Worm (Caenorhabditis elegans) whole organism, L3 larva: ENCODE measurements around the gene C09H10.9.

ENCODE experiments used
- ceh-82 ChIP-seq: fragments of 150-350 bp; optimal IDR thresholded peaks from 2 replicates; lab custom pipeline; 2014; ENCODE audit warnings: missing biosample characterization, missing genetic modification characterization
- jun-1 ChIP-seq: fragments of 150-350 bp; optimal IDR thresholded peaks from 2 replicates; lab custom pipeline; 2014; ENCODE audit warnings: missing biosample characterization, missing genetic modification reagents, missing genetic modification characterization
- nhr-11 ChIP-seq: fragments of 150-350 bp; optimal IDR thresholded peaks from 2 replicates; lab custom pipeline; 2014; ENCODE audit warnings: missing biosample characterization, missing genetic modification characterization
- nhr-25 ChIP-seq: sonication (generic microtip); optimal IDR thresholded peaks from 2 replicates; lab custom pipeline; 2017; ENCODE audit warnings: missing biosample characterization, missing genetic modification characterization
- nhr-77 ChIP-seq: fragments of 150-350 bp; optimal IDR thresholded peaks from 2 replicates; lab custom pipeline; 2014; ENCODE audit warnings: missing biosample characterization, missing genetic modification characterization
- unc-62 ChIP-seq: fragments of 150-350 bp; sonication (generic microtip); optimal IDR thresholded peaks from 4 replicates; lab custom pipeline; 2014; ENCODE audit warnings: missing biosample characterization, missing genetic modification reagents, missing genetic modification characterization

- no peak for TF ChIP-seq unc-62
- no peak for TF ChIP-seq nhr-77 (tag; lab: Kevin White, UChicago)
- no peak for TF ChIP-seq jun-1 (tag; lab: Kevin White, UChicago)
- TF ChIP-seq ceh-82 (tag; lab: Kevin White, UChicago), result no peak
- no peak for TF ChIP-seq nhr-25 (tag; lab: Kevin White, UChicago)
- TF ChIP-seq nhr-11 (tag; lab: Kevin White, UChicago), result no peak
Measured at ce11 chrII:11094431-11094830, 9.8 kb upstream of the C09H10.9 start.
